Worm (Caenorhabditis elegans) whole organism, midembryonic: ENCODE results near the gene shw-3.

Source experiments
- cog-1 ChIP-seq: sonication (generic microtip); optimal IDR thresholded peaks from 2 replicates; lab custom pipeline; 2016; ENCODE audit warnings: missing genetic modification characterization, missing compliant biosample characterization
- flt-1 ChIP-seq: fragments of 200-800 bp; sonication (Bioruptor generic); IDR thresholded peaks from 2 replicates; pipeline ENCODE4 v1.3.6; 2022; ENCODE audit warnings: missing genetic modification characterization, missing compliant biosample characterization
- med-1 ChIP-seq: sonication (generic microtip); optimal IDR thresholded peaks from 2 replicates; lab custom pipeline; 2017; ENCODE audit warnings: missing genetic modification characterization, mild to moderate bottlenecking, missing compliant biosample characterization, antibody characterized with exemption, missing genetic modification reagents; ENCODE audit not compliant: insufficient read depth
- ztf-29 ChIP-seq: fragments of 200-800 bp; sonication (Bioruptor generic); IDR thresholded peaks from 2 replicates; pipeline ENCODE4 v1.3.6; 2022; ENCODE audit warnings: missing genetic modification reagents, missing genetic modification characterization, missing compliant biosample characterization

DNA sequence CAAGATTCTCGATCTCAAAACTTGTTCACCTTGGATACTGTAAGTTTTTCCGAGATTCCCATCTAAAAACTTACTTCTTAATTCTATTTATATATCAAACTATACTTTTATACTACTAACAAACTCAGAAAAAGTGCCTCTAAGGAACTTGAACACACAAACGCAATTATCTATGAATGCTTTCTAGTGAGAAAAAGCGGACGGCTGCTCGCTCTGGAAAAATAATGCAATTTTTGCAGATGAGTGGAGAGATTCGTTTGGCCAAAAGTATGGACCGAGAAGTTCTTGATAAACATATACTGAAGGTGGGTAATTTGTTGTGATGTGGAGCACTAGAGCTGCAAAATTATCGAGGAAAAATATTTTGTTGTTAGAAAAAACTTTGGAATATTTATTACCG lies 33.1 kb upstream of the shw-3 start:
- TF ChIP-seq cog-1 (tag; lab: Kevin White, UChicago) = no peak
- no peak for TF ChIP-seq ztf-29 (GFP tag; lab: Robert Waterston, UW)
- TF ChIP-seq med-1 (GFP tag; lab: Kevin White, UChicago) = no peak
- TF ChIP-seq flt-1 (GFP tag; lab: Robert Waterston, UW) = no peak
